Worm (Caenorhabditis elegans): ENCODE measurements around the gene F26D10.13.

Gene F26D10.13

DNA sequence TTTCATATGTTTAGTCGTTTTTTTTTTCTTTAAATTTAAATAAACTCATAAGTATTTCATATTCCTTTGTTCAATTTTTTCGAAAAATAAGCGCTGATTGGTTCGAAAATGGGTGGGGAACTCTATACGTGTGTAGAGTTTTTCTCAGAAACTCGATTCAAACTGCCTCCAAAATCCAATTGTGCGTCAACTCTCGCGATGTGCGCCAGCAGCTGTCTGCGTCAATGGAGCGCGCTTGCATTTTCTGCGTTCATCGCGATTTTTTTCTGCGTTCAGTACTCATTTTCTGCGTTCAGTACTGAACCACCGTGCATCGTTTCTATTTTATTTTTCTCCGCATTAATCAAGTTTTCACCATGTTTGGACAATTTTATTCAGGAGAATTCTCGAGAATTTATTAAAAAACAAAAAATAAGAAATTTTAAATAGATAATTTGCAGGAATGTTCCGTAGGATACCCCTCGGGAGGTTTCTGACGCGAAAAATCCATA lies 14.9 kb downstream of the F26D10.13 start, which contains the start of gene eelo-2 (continued):
- peak; percentile 75 for TF ChIP-seq ceh-32 (tag; optimal IDR thresholded peaks at IDR 0.05; ENCODE audit: poor library complexity)
- TF ChIP-seq fkh-10 (GFP tag; optimal IDR thresholded peaks at IDR 0.05), result peak; percentile 97
- TF ChIP-seq nhr-48 (tag; optimal IDR thresholded peaks at IDR 0.05), result peak; percentile 97
- peak; percentile 1 for TF ChIP-seq cey-2 (tag; optimal IDR thresholded peaks at IDR 0.05; ENCODE audit: borderline replicate concordance, insufficient read depth)
- peak; percentile 90 for TF ChIP-seq ztf-7 (tag; optimal IDR thresholded peaks at IDR 0.05)
- TF ChIP-seq nhr-102 (tag; optimal IDR thresholded peaks at IDR 0.05), result peak; percentile 98
- peak; percentile 97 for TF ChIP-seq lin-13 (GFP tag; optimal IDR thresholded peaks at IDR 0.05)
- peak; percentile 94 for TF ChIP-seq saeg-2 (GFP tag; IDR thresholded peaks at IDR 0.05)
- TF ChIP-seq D1046.2 (GFP tag; IDR thresholded peaks at IDR 0.05), result peak; percentile 89
- TF ChIP-seq F44E2.7 (GFP tag; IDR thresholded peaks at IDR 0.05), result peak; percentile 4; the same call in 1 of the 2 replicates
- TF ChIP-seq nhr-10 (tag; optimal IDR thresholded peaks at IDR 0.05), result peak; percentile 71
- TF ChIP-seq spr-1 (tag; optimal IDR thresholded peaks at IDR 0.05), result peak; percentile 96
- TF ChIP-seq hlh-30 (tag; optimal IDR thresholded peaks at IDR 0.05; ENCODE audit: insufficient read depth), result peak; percentile 93
- peak; percentile 97 for TF ChIP-seq arid-1 (GFP tag; conservative IDR thresholded peaks at IDR 0.05)
- peak; percentile 34 for TF ChIP-seq snpc-4 (tag; optimal IDR thresholded peaks at IDR 0.05)
- peak; percentile 92 for TF ChIP-seq madf-9 (GFP tag; conservative IDR thresholded peaks at IDR 0.05)
- peak; percentile 75 for TF ChIP-seq nhr-76 (tag; optimal IDR thresholded peaks at IDR 0.05)
- TF ChIP-seq nhr-6 (tag; optimal IDR thresholded peaks at IDR 0.05), result peak; percentile 99
- TF ChIP-seq pqm-1 (tag; optimal IDR thresholded peaks at IDR 0.05), result peak; percentile 63
- peak; percentile 86 for TF ChIP-seq mxl-2 (GFP tag; conservative IDR thresholded peaks at IDR 0.05)
- TF ChIP-seq zfp-2 (tag; optimal IDR thresholded peaks at IDR 0.05), result peak; percentile 84
- TF ChIP-seq unc-39 (tag; optimal IDR thresholded peaks at IDR 0.05), result no peak
- TF ChIP-seq pha-4 (GFP tag; IDR thresholded peaks at IDR 0.05), result peak; percentile 95
- TF ChIP-seq pha-4 (tag; optimal IDR thresholded peaks at IDR 0.05), result peak; percentile 6
- peak; percentile 91 for TF ChIP-seq nhr-28 (tag; optimal IDR thresholded peaks at IDR 0.05)
- no peak for TF ChIP-seq ceh-28 (tag; optimal IDR thresholded peaks at IDR 0.05)
- no peak for TF ChIP-seq daf-8 (GFP tag; IDR thresholded peaks at IDR 0.05)
- TF ChIP-seq nhr-77 (tag; optimal IDR thresholded peaks at IDR 0.05), result peak; percentile 98
- peak; percentile 62 for TF ChIP-seq ceh-82 (tag; optimal IDR thresholded peaks at IDR 0.05)
- peak; percentile 96 for TF ChIP-seq nhr-42 (GFP tag; IDR thresholded peaks at IDR 0.05)
- peak; percentile 89 for TF ChIP-seq php-3 (GFP tag; IDR thresholded peaks at IDR 0.05)
- TF ChIP-seq mdt-29 (GFP tag; IDR thresholded peaks at IDR 0.05), result peak; percentile 96
- TF ChIP-seq attf-4 (tag; optimal IDR thresholded peaks at IDR 0.05), result no peak
- peak; percentile 34 for TF ChIP-seq ces-1 (GFP tag; optimal IDR thresholded peaks at IDR 0.05)
- peak; percentile 74 to 91 for TF ChIP-seq hif-1 (tag; optimal IDR thresholded peaks at IDR 0.05)
- TF ChIP-seq T20F7.1 (GFP tag; optimal IDR thresholded peaks at IDR 0.05), result no peak
- no peak for TF ChIP-seq F26F4.8 (GFP tag; conservative IDR thresholded peaks at IDR 0.05)
- TF ChIP-seq F49E8.2 (tag; optimal IDR thresholded peaks at IDR 0.05; ENCODE audit: borderline replicate concordance), result peak; percentile 96
- peak; percentile 97 for TF ChIP-seq nhr-11 (tag; optimal IDR thresholded peaks at IDR 0.05)
- peak; percentile 96 for TF ChIP-seq duxl-1 (tag; optimal IDR thresholded peaks at IDR 0.05; ENCODE audit: poor library complexity)
- peak; percentile 100 for TF ChIP-seq dpl-1 (GFP tag; optimal IDR thresholded peaks at IDR 0.05)
- peak; percentile 54 for TF ChIP-seq nhr-237 (tag; optimal IDR thresholded peaks at IDR 0.05)
- TF ChIP-seq spr-3 (GFP tag; optimal IDR thresholded peaks at IDR 0.05), result peak; percentile 96
- TF ChIP-seq dmd-9 (GFP tag; IDR thresholded peaks at IDR 0.05), result peak; percentile 96
- TF ChIP-seq madf-5 (GFP tag; IDR thresholded peaks at IDR 0.05), result peak; percentile 57 to 74; a peak in 2 of 4 replicates
- peak; percentile 87 for TF ChIP-seq lir-3 (tag; optimal IDR thresholded peaks at IDR 0.05)
- TF ChIP-seq ceh-20 (GFP tag; IDR thresholded peaks at IDR 0.05), result peak; percentile 96
- TF ChIP-seq ctbp-1 (GFP tag; IDR thresholded peaks at IDR 0.05), result peak; percentile 92
- peak; percentile 68 for TF ChIP-seq fos-1 (tag; optimal IDR thresholded peaks at IDR 0.05)
- TF ChIP-seq aha-1 (tag), result peak; percentile 99
- TF ChIP-seq dmd-6 (GFP tag; IDR thresholded peaks at IDR 0.05), result peak; percentile 97
